Worm (Caenorhabditis elegans) whole organism, early embryonic: ENCODE data around the gene Y25C1A.6.

Experiments used
- B0310.2 ChIP-seq: sonication (generic microtip); optimal IDR thresholded peaks from 2 replicates; lab custom pipeline; 2016; ENCODE audit warnings: mild to moderate bottlenecking, missing genetic modification characterization, missing compliant biosample characterization
- F13C5.2 ChIP-seq: sonication (generic microtip); optimal IDR thresholded peaks from 2 replicates; lab custom pipeline; 2017; ENCODE audit warnings: mild to moderate bottlenecking, missing genetic modification characterization, inconsistent platforms, missing compliant biosample characterization
- aly-1 ChIP-seq: sonication (generic microtip); optimal IDR thresholded peaks from 2 replicates; lab custom pipeline; 2016; ENCODE audit warnings: missing genetic modification characterization, missing compliant biosample characterization
- ama-1 ChIP-seq: fragments of 150-350 bp; optimal IDR thresholded peaks from 2 replicates; lab custom pipeline; 2014
- ceh-13 ChIP-seq: fragments of 200-800 bp; sonication (Bioruptor generic); optimal IDR thresholded peaks from 2 replicates; lab custom pipeline; 2018; ENCODE audit warnings: mild to moderate bottlenecking, missing genetic modification characterization, missing compliant biosample characterization
- ceh-36 ChIP-seq: sonication (generic microtip); optimal IDR thresholded peaks from 2 replicates; lab custom pipeline; 2016; ENCODE audit warnings: missing genetic modification characterization, inconsistent platforms, missing compliant biosample characterization
- ets-7 ChIP-seq: sonication (generic microtip); optimal IDR thresholded peaks from 2 replicates; lab custom pipeline; 2016; ENCODE audit warnings: missing genotype, missing genetic modification characterization, missing compliant biosample characterization
- flt-1 ChIP-seq: fragments of 200-800 bp; sonication (Bioruptor generic); IDR thresholded peaks from 2 replicates; pipeline ENCODE4 v1.3.6; 2022; ENCODE audit warnings: missing genetic modification characterization, missing compliant biosample characterization
- hmbx-1 ChIP-seq: sonication (generic microtip); optimal IDR thresholded peaks from 2 replicates; lab custom pipeline; 2016; ENCODE audit warnings: mild to moderate bottlenecking, missing genetic modification characterization, missing compliant biosample characterization
- hmg-4 ChIP-seq: fragments of 200-800 bp; sonication (Bioruptor generic); optimal IDR thresholded peaks from 2 replicates; lab custom pipeline; 2018; ENCODE audit warnings: mild to moderate bottlenecking, missing genetic modification characterization, missing compliant biosample characterization
- hnd-1 ChIP-seq: sonication (generic microtip); optimal IDR thresholded peaks from 2 replicates; lab custom pipeline; 2016; ENCODE audit warnings: missing genetic modification characterization, missing compliant biosample characterization
- pes-1 ChIP-seq: fragments of 200-800 bp; sonication (Bioruptor generic); IDR thresholded peaks from 2 replicates; pipeline ENCODE4 v1.3.6; 2022; ENCODE audit warnings: missing genetic modification reagents, missing genetic modification characterization, missing compliant biosample characterization
- scrt-1 ChIP-seq: fragments of 200-800 bp; sonication (Bioruptor generic); IDR thresholded peaks from 2 replicates; pipeline ENCODE4 v1.3.6; 2022; ENCODE audit warnings: missing genetic modification characterization, missing compliant biosample characterization
- sea-1 ChIP-seq: fragments of 200-800 bp; sonication (Bioruptor generic); conservative IDR thresholded peaks from 2 replicates; pipeline ENCODE4 v1.3.6; 2022; ENCODE audit warnings: missing genetic modification characterization, missing compliant biosample characterization
- tbx-11 ChIP-seq: fragments of 200-800 bp; sonication (Bioruptor generic); IDR thresholded peaks from 2 replicates; pipeline ENCODE4 v1.3.6; 2022; ENCODE audit warnings: missing genetic modification characterization, missing compliant biosample characterization
- tbx-37 ChIP-seq: fragments of 200-800 bp; sonication (Bioruptor generic); conservative IDR thresholded peaks from 2 replicates; pipeline ENCODE4 v1.3.6; 2022; ENCODE audit warnings: missing genetic modification reagents, missing genetic modification characterization, missing compliant biosample characterization
- tra-4 ChIP-seq: sonication (generic microtip); optimal IDR thresholded peaks from 2 replicates; lab custom pipeline; 2017; ENCODE audit warnings: missing genetic modification characterization, missing compliant biosample characterization

Y25C1A.6 gene

ce11 chrII:3063984-3064383 lies 3.1 kb downstream of the Y25C1A.6 start:
- TF ChIP-seq sea-1 (GFP tag; lab: Robert Waterston, UW), result no peak
- no peak for TF ChIP-seq hmbx-1
- no peak for TF ChIP-seq ceh-13 (GFP tag; lab: Kevin White, UChicago)
- TF ChIP-seq tbx-11 (GFP tag; lab: Robert Waterston, UW), result no peak
- TF ChIP-seq ama-1 (lab: Kevin White, UChicago), result no peak
- TF ChIP-seq B0310.2 (tag; lab: Kevin White, UChicago), result no peak
- no peak for TF ChIP-seq ets-7 (tag; lab: Kevin White, UChicago)
- no peak for TF ChIP-seq scrt-1
- TF ChIP-seq flt-1 (GFP tag; lab: Robert Waterston, UW), result no peak

- no peak for TF ChIP-seq ama-1 (lab: Kevin White, UChicago)
- TF ChIP-seq tbx-37 (GFP tag; lab: Robert Waterston, UW), result no peak
- no peak for TF ChIP-seq F13C5.2 (tag; lab: Kevin White, UChicago)
- no peak for TF ChIP-seq ceh-36 (tag; lab: Kevin White, UChicago)
- no peak for TF ChIP-seq hmg-4 (GFP tag; lab: Kevin White, UChicago)
- no peak for TF ChIP-seq flt-1 (GFP tag; lab: Robert Waterston, UW)
- no peak for TF ChIP-seq B0310.2 (tag; lab: Kevin White, UChicago)
- no peak for TF ChIP-seq pes-1
- no peak for TF ChIP-seq aly-1 (tag; lab: Kevin White, UChicago)
- no peak for TF ChIP-seq tbx-11 (GFP tag; lab: Robert Waterston, UW)
- TF ChIP-seq hmbx-1, result no peak
- no peak for TF ChIP-seq sea-1 (GFP tag; lab: Robert Waterston, UW)
- TF ChIP-seq ets-7 (tag; lab: Kevin White, UChicago), result no peak
- no peak for TF ChIP-seq tra-4 (tag; lab: Kevin White, UChicago)
- no peak for TF ChIP-seq ceh-13 (GFP tag; lab: Kevin White, UChicago)
- no peak for TF ChIP-seq hnd-1
- TF ChIP-seq scrt-1, result no peak
Observed at ce11 chrII:3064631-3065030, 3.7 kb downstream of the Y25C1A.6 start.

- TF ChIP-seq pes-1, result no peak
Observed at ce11 chrII:3065086-3065485, 4.2 kb downstream of the Y25C1A.6 start.

DNA sequence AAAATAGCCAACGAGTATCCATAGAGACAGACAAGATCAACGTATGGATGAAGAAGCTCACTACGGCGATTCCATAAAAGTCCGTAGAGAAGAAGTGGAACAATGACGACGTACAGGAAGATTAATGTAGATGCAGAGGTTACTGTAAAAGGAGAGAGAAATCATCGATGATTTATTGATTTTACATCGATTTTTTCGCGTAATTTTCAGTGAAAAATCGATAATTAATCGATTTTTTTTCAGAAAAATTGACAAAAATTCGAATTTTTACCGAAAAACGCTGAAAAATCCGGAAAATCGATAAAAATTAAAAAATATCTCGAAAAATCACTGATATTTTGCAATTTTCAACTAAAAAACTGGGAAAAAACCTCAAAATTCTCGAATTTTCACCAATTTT lies 5.5 kb downstream of the Y25C1A.6 start:
- no peak for TF ChIP-seq tbx-11 (GFP tag; lab: Robert Waterston, UW)
- no peak for TF ChIP-seq ceh-13 (GFP tag; lab: Kevin White, UChicago)
- no peak for TF ChIP-seq F13C5.2 (tag; lab: Kevin White, UChicago)
- no peak for TF ChIP-seq sea-1 (GFP tag; lab: Robert Waterston, UW)
- no peak for TF ChIP-seq hnd-1
- TF ChIP-seq scrt-1, result no peak
- no peak for TF ChIP-seq hmg-4 (GFP tag; lab: Kevin White, UChicago)
- TF ChIP-seq ama-1 (lab: Kevin White, UChicago), result no peak
- no peak for TF ChIP-seq tbx-37 (GFP tag; lab: Robert Waterston, UW)
- no peak for TF ChIP-seq pes-1
- no peak for TF ChIP-seq tra-4 (tag; lab: Kevin White, UChicago)
- TF ChIP-seq hmbx-1, result no peak
- no peak for TF ChIP-seq flt-1 (GFP tag; lab: Robert Waterston, UW)
- no peak for TF ChIP-seq ceh-36 (tag; lab: Kevin White, UChicago)
- no peak for TF ChIP-seq aly-1 (tag; lab: Kevin White, UChicago)
- TF ChIP-seq ets-7 (tag; lab: Kevin White, UChicago), result no peak

ce11 chrII:3067447-3067846 lies 6.6 kb downstream of the Y25C1A.6 start:
- TF ChIP-seq hmg-4 (GFP tag; lab: Kevin White, UChicago) (no peak), B0310.2 (tag; lab: Kevin White, UChicago) (no peak), flt-1 (GFP tag; lab: Robert Waterston, UW) (no peak), sea-1 (GFP tag; lab: Robert Waterston, UW) (no peak), tbx-11 (GFP tag; lab: Robert Waterston, UW) (no peak), scrt-1 (no peak), tbx-37 (GFP tag; lab: Robert Waterston, UW) (no peak), ceh-36 (tag; lab: Kevin White, UChicago) (no peak), aly-1 (tag; lab: Kevin White, UChicago) (no peak), tra-4 (tag; lab: Kevin White, UChicago) (no peak), hnd-1 (no peak), pes-1 (no peak), F13C5.2 (tag; lab: Kevin White, UChicago) (no peak), ets-7 (tag; lab: Kevin White, UChicago) (no peak), hmbx-1 (no peak)

DNA sequence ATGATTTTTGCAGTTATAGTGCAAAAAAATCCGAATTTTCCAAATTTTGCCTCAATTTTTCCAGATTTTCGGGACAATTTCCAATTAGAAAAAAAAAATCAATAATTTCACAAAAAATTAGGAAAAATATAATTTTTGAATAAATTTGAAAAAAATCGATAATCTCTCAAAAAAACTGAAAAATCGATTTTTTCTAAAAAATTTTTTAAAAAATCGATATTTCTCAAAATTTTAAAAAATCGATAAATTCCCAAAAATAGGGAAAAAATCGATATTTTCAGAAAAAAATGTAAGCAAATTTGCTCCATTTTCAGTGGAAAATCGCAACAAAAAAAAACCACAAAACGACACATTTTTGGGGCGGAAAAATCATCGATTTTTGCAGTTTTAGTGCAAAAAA lies 7.0 kb downstream of the Y25C1A.6 start:
- TF ChIP-seq tra-4 (tag; lab: Kevin White, UChicago) (no peak), sea-1 (GFP tag; lab: Robert Waterston, UW) (no peak), tbx-11 (GFP tag; lab: Robert Waterston, UW) (no peak), ceh-36 (tag; lab: Kevin White, UChicago) (no peak), pes-1 (no peak), flt-1 (GFP tag; lab: Robert Waterston, UW) (no peak), B0310.2 (tag; lab: Kevin White, UChicago) (no peak), aly-1 (tag; lab: Kevin White, UChicago) (no peak)

ce11 chrII:3068646-3069045 lies 7.8 kb downstream of the Y25C1A.6 start:
- TF ChIP-seq aly-1 (tag; lab: Kevin White, UChicago), result no peak
- TF ChIP-seq flt-1 (GFP tag; lab: Robert Waterston, UW), result no peak
- TF ChIP-seq pes-1, result no peak
- no peak for TF ChIP-seq tbx-11 (GFP tag; lab: Robert Waterston, UW)
- no peak for TF ChIP-seq ceh-36 (tag; lab: Kevin White, UChicago)
- no peak for TF ChIP-seq ceh-13 (GFP tag; lab: Kevin White, UChicago)
- TF ChIP-seq ets-7 (tag; lab: Kevin White, UChicago), result no peak
- TF ChIP-seq hmg-4 (GFP tag; lab: Kevin White, UChicago), result no peak
- TF ChIP-seq ama-1 (lab: Kevin White, UChicago), result no peak
- TF ChIP-seq F13C5.2 (tag; lab: Kevin White, UChicago), result no peak
- TF ChIP-seq scrt-1, result no peak
- TF ChIP-seq tbx-37 (GFP tag; lab: Robert Waterston, UW), result no peak
- no peak for TF ChIP-seq hmbx-1
- TF ChIP-seq tra-4 (tag; lab: Kevin White, UChicago), result no peak
- TF ChIP-seq sea-1 (GFP tag; lab: Robert Waterston, UW), result no peak
- no peak for TF ChIP-seq hnd-1
- no peak for TF ChIP-seq B0310.2 (tag; lab: Kevin White, UChicago)
